Fruit fly (Drosophila melanogaster) whole organism, embryonic: ENCODE data around the gene CG6893.
A peak's percentile ranks its signal among the peaks of the same experiment; 100 is the strongest.

ENCODE experiments used
- Abd-B ChIP-seq: fragments of 200-800 bp; sonication (Bioruptor generic); optimal IDR thresholded peaks from 2 replicates; lab custom pipeline; 2018; ENCODE audit warnings: missing biosample characterization, mild to moderate bottlenecking, missing genetic modification characterization, moderate library complexity
- Ada2b ChIP-seq: fragments of 200-800 bp; sonication (Bioruptor generic); IDR thresholded peaks from 2 replicates; pipeline ENCODE4 v1.3.6; 2022; ENCODE audit warnings: missing biosample characterization, missing genetic modification characterization
- Asciz ChIP-seq: fragments of 200-800 bp; sonication (Bioruptor generic); optimal IDR thresholded peaks from 2 replicates; lab custom pipeline; 2017; ENCODE audit warnings: missing biosample characterization, mild to moderate bottlenecking, missing genetic modification characterization, missing genetic modification reagents
- Bdp1 ChIP-seq: fragments of 200-800 bp; sonication (Bioruptor generic); optimal IDR thresholded peaks from 3 replicates; lab custom pipeline; 2016; ENCODE audit warnings: missing biosample characterization, missing genetic modification characterization
- CG1024 ChIP-seq: fragments of 200-800 bp; sonication (Bioruptor generic); IDR thresholded peaks from 2 replicates; pipeline ENCODE4 v1.3.6; 2022; ENCODE audit warnings: missing biosample characterization, missing genetic modification characterization
- CG10267 ChIP-seq: fragments of 200-800 bp; sonication (Bioruptor generic); optimal IDR thresholded peaks from 2 replicates; lab custom pipeline; 2018; ENCODE audit warnings: missing biosample characterization, mild to moderate bottlenecking, missing genetic modification characterization, moderate library complexity
- CG10979 ChIP-seq: fragments of 200-800 bp; sonication (Bioruptor generic); optimal IDR thresholded peaks from 2 replicates; lab custom pipeline; 2018; ENCODE audit warnings: missing biosample characterization, mild to moderate bottlenecking, missing genetic modification characterization, moderate library complexity
- CG11093 ChIP-seq: fragments of 200-800 bp; sonication (Bioruptor generic); IDR thresholded peaks from 3 replicates; pipeline ENCODE4 v1.3.6; 2022; ENCODE audit warnings: missing biosample characterization, missing genetic modification characterization
- CG12104 ChIP-seq: fragments of 200-800 bp; sonication (Bioruptor generic); optimal IDR thresholded peaks from 3 replicates; lab custom pipeline; 2016; ENCODE audit warnings: missing biosample characterization, missing genetic modification characterization
- CG14050 ChIP-seq: fragments of 200-800 bp; sonication (Bioruptor generic); IDR thresholded peaks from 3 replicates; pipeline ENCODE4 v1.3.6; 2022; ENCODE audit warnings: missing biosample characterization, missing genetic modification characterization
- CG14667 ChIP-seq: fragments of 200-800 bp; sonication (Bioruptor generic); IDR thresholded peaks from 2 replicates; pipeline ENCODE4 v1.3.6; 2022; ENCODE audit warnings: missing biosample characterization, missing genetic modification characterization
- CG15514 ChIP-seq: fragments of 200-800 bp; sonication (Bioruptor generic); optimal IDR thresholded peaks from 3 replicates; lab custom pipeline; 2017; ENCODE audit warnings: missing biosample characterization, missing genetic modification characterization, mild to moderate bottlenecking, moderate library complexity, missing genetic modification reagents
- CG17612 ChIP-seq: fragments of 200-800 bp; sonication (Bioruptor generic); IDR thresholded peaks from 2 replicates; pipeline ENCODE4 v1.3.6; 2022; ENCODE audit warnings: missing biosample characterization, missing genetic modification characterization
- CG18476 ChIP-seq: fragments of 200-800 bp; sonication (Bioruptor generic); optimal IDR thresholded peaks from 2 replicates; lab custom pipeline; 2016; ENCODE audit warnings: missing biosample characterization, mild to moderate bottlenecking, missing genetic modification characterization
- CG2116 ChIP-seq: fragments of 200-800 bp; sonication (Bioruptor generic); optimal IDR thresholded peaks from 3 replicates; lab custom pipeline; 2018; ENCODE audit warnings: missing biosample characterization, mild to moderate bottlenecking, missing genetic modification characterization
- CG2678 ChIP-seq: fragments of 200-800 bp; sonication (Bioruptor generic); optimal IDR thresholded peaks from 3 replicates; lab custom pipeline; 2019; ENCODE audit warnings: missing biosample characterization, mild to moderate bottlenecking, missing genetic modification characterization, moderate library complexity
- CG2712 ChIP-seq: fragments of 200-800 bp; optimal IDR thresholded peaks from 3 replicates; lab custom pipeline; 2019; ENCODE audit warnings: missing biosample characterization, mild to moderate bottlenecking, missing genetic modification characterization, moderate library complexity
- CG3281 ChIP-seq: fragments of 200-800 bp; sonication (Bioruptor generic); optimal IDR thresholded peaks from 3 replicates; lab custom pipeline; 2017; ENCODE audit warnings: missing biosample characterization, mild to moderate bottlenecking, missing genetic modification characterization
- CG4707 ChIP-seq: fragments of 200-800 bp; sonication (Bioruptor generic); optimal IDR thresholded peaks from 2 replicates; lab custom pipeline; 2018; ENCODE audit warnings: missing biosample characterization, mild to moderate bottlenecking, missing genetic modification characterization, moderate library complexity
- CG6254 ChIP-seq: fragments of 200-800 bp; sonication (Bioruptor generic); optimal IDR thresholded peaks from 3 replicates; lab custom pipeline; 2017; ENCODE audit warnings: mild to moderate bottlenecking, missing biosample characterization, missing genetic modification reagents, missing genetic modification characterization
- CG6689 ChIP-seq: fragments of 200-800 bp; sonication (Bioruptor generic); IDR thresholded peaks from 2 replicates; pipeline ENCODE4 v1.3.6; 2022; ENCODE audit warnings: missing biosample characterization, missing genetic modification characterization
- CG7357 ChIP-seq: fragments of 200-800 bp; sonication (Bioruptor generic); IDR thresholded peaks from 3 replicates; pipeline ENCODE4 v1.3.6; 2022; ENCODE audit warnings: missing biosample characterization, missing genetic modification characterization
- CG7372 ChIP-seq: fragments of 200-800 bp; sonication (Bioruptor generic); IDR thresholded peaks from 2 replicates; pipeline ENCODE4 v1.3.6; 2022; ENCODE audit warnings: missing biosample characterization, missing genetic modification characterization
- CG9437 ChIP-seq: fragments of 200-800 bp; sonication (Bioruptor generic); optimal IDR thresholded peaks from 2 replicates; lab custom pipeline; 2018; ENCODE audit warnings: missing biosample characterization, mild to moderate bottlenecking, missing genetic modification characterization
- Hr39 ChIP-seq: fragments of >200 bp; optimal IDR thresholded peaks from 2 replicates; lab custom pipeline; 2017
- Med ChIP-seq: fragments of 200-800 bp; sonication (Bioruptor generic); peaks from one replicate; lab custom pipeline; 2016; ENCODE audit warnings: missing biosample characterization, missing genetic modification characterization, mild to moderate bottlenecking, inconsistent platforms, moderate library complexity
- NfI ChIP-seq: fragments of 200-800 bp; sonication (Bioruptor generic); optimal IDR thresholded peaks from 3 replicates; lab custom pipeline; 2018; ENCODE audit warnings: missing biosample characterization, mild to moderate bottlenecking, missing genetic modification characterization, moderate library complexity
- Opbp ChIP-seq: fragments of 200-800 bp; sonication (Bioruptor generic); IDR thresholded peaks from 3 replicates; pipeline ENCODE4 v1.3.6; 2022; ENCODE audit warnings: missing biosample characterization, missing genetic modification characterization; ENCODE audit not compliant: partially characterized antibody
- Rfx ChIP-seq: fragments of 200-800 bp; sonication (Bioruptor generic); IDR thresholded peaks from 2 replicates; pipeline ENCODE4 v1.3.6; 2022; ENCODE audit warnings: missing biosample characterization, missing genetic modification characterization
- Scr ChIP-seq: fragments of 200-800 bp; sonication (Bioruptor generic); IDR thresholded peaks from 2 replicates; pipeline ENCODE4 v1.3.6; 2022; ENCODE audit warnings: missing biosample characterization, missing genetic modification characterization; ENCODE audit not compliant: partially characterized antibody
- Sry-δ ChIP-seq: fragments of 200-800 bp; sonication (Bioruptor generic); optimal IDR thresholded peaks from 2 replicates; lab custom pipeline; 2016; ENCODE audit warnings: missing biosample characterization, missing genetic modification characterization
- bab2 ChIP-seq: fragments of 200-800 bp; sonication (Bioruptor generic); optimal IDR thresholded peaks from 2 replicates; lab custom pipeline; 2016; ENCODE audit warnings: missing biosample characterization, missing genetic modification characterization
- bigmax ChIP-seq: fragments of 200-800 bp; sonication (Bioruptor generic); optimal IDR thresholded peaks from 2 replicates; lab custom pipeline; 2018; ENCODE audit warnings: missing biosample characterization, mild to moderate bottlenecking, missing genetic modification characterization
- cato ChIP-seq: fragments of 200-800 bp; sonication (Bioruptor generic); optimal IDR thresholded peaks from 2 replicates; lab custom pipeline; 2016; ENCODE audit warnings: missing biosample characterization, missing genetic modification characterization, borderline replicate concordance
- crc ChIP-seq: fragments of 200-800 bp; sonication (Bioruptor generic); optimal IDR thresholded peaks from 2 replicates; lab custom pipeline; 2016; ENCODE audit warnings: missing biosample characterization, missing genetic modification characterization
- crol ChIP-seq: fragments of 200-800 bp; sonication (Bioruptor generic); IDR thresholded peaks from 2 replicates; pipeline ENCODE4 v1.3.6; 2022; ENCODE audit warnings: missing biosample characterization, missing genetic modification characterization
- disco-r ChIP-seq: fragments of 200-800 bp; sonication (Bioruptor generic); optimal IDR thresholded peaks from 2 replicates; lab custom pipeline; 2016; ENCODE audit warnings: missing biosample characterization, missing genetic modification characterization
- dm ChIP-seq: fragments of 200-800 bp; sonication (Bioruptor generic); optimal IDR thresholded peaks from 3 replicates; lab custom pipeline; 2016; ENCODE audit warnings: missing biosample characterization, missing genetic modification characterization
- dysf ChIP-seq: fragments of 200-800 bp; sonication (Bioruptor generic); IDR thresholded peaks from 3 replicates; pipeline ENCODE4 v1.3.6; 2022; ENCODE audit warnings: missing biosample characterization, missing genetic modification characterization
- eyg ChIP-seq: fragments of 200-800 bp; sonication (Bioruptor generic); optimal IDR thresholded peaks from 3 replicates; lab custom pipeline; 2016; ENCODE audit warnings: missing biosample characterization, missing genetic modification characterization
- gsb-n ChIP-seq: fragments of 200-800 bp; sonication (Bioruptor generic); optimal IDR thresholded peaks from 3 replicates; lab custom pipeline; 2018; ENCODE audit warnings: missing biosample characterization, mild to moderate bottlenecking, missing genetic modification characterization
- ham ChIP-seq: fragments of 200-800 bp; sonication (Bioruptor generic); IDR thresholded peaks from 2 replicates; pipeline ENCODE4 v1.3.6; 2022; ENCODE audit warnings: missing biosample characterization, missing genetic modification characterization
- ind ChIP-seq: fragments of 200-800 bp; sonication (Bioruptor generic); optimal IDR thresholded peaks from 3 replicates; lab custom pipeline; 2016; ENCODE audit warnings: missing biosample characterization, missing genetic modification characterization
- lab ChIP-seq: fragments of 200-800 bp; sonication (Bioruptor generic); optimal IDR thresholded peaks from 3 replicates; lab custom pipeline; 2017; ENCODE audit warnings: missing biosample characterization, missing genetic modification characterization, mild to moderate bottlenecking, moderate library complexity, missing genetic modification reagents
- lmd ChIP-seq: fragments of 200-800 bp; sonication (Bioruptor generic); IDR thresholded peaks from 2 replicates; pipeline ENCODE4 v1.3.6; 2022; ENCODE audit warnings: missing biosample characterization, missing genetic modification characterization
- lov ChIP-seq, 2 experiments: fragments of 200-800 bp in 1 of 2; fragments of >200 bp in 1 of 2; sonication (Bioruptor generic) in 1 of 2; IDR thresholded peaks in 1 of 2; optimal IDR thresholded peaks in 1 of 2; 2 replicates in 1 of 2; 3 replicates in 1 of 2; pipeline versions ENCODE4 v1.3.6 to Lab custom; 2017 to 2022; ENCODE audit warnings: missing biosample characterization in 1 of 2, missing genetic modification characterization in 1 of 2
- nom ChIP-seq: fragments of 200-800 bp; sonication (Bioruptor generic); optimal IDR thresholded peaks from 2 replicates; lab custom pipeline; 2017; ENCODE audit warnings: missing biosample characterization, missing genetic modification characterization, mild to moderate bottlenecking, moderate library complexity, missing genetic modification reagents
- org-1 ChIP-seq: fragments of 200-800 bp; sonication (Bioruptor generic); optimal IDR thresholded peaks from 2 replicates; lab custom pipeline; 2017; ENCODE audit warnings: missing biosample characterization, missing genetic modification characterization
- scrt ChIP-seq: fragments of 200-800 bp; sonication (Bioruptor generic); optimal IDR thresholded peaks from 2 replicates; lab custom pipeline; 2018; ENCODE audit warnings: missing biosample characterization, mild to moderate bottlenecking, missing genetic modification characterization, moderate library complexity
- vvl ChIP-seq: fragments of 200-800 bp; sonication (Bioruptor generic); IDR thresholded peaks from 2 replicates; pipeline ENCODE4 v1.3.6; 2022; ENCODE audit warnings: missing biosample characterization, missing genetic modification characterization

The CG6893 gene

dm6 chr3L:18675363-18675866 is 18.6 kb upstream of the CG6893 start, which contains the start of the genes GNBP2 and GNBP1 (continued):
- TF ChIP-seq CG12104 (GFP tag; lab: Kevin White, UChicago) = no peak
- TF ChIP-seq crc (GFP tag; lab: Kevin White, UChicago) = no peak
- peak; percentile 59 for TF ChIP-seq CG10979 (tag; lab: Kevin White, UChicago)
- peak; percentile 79; the same call in 2 of the 3 replicates for TF ChIP-seq dysf (GFP tag; lab: Robert Waterston, UW)
- peak; percentile 51 for TF ChIP-seq CG3281 (GFP tag; lab: Kevin White, UChicago)
- TF ChIP-seq crol (GFP tag; lab: Robert Waterston, UW) = no peak
- peak; percentile 16 for TF ChIP-seq org-1 (GFP tag; lab: Kevin White, UChicago)
- no peak for TF ChIP-seq cato
- peak; percentile 51 for TF ChIP-seq gsb-n (tag; lab: Kevin White, UChicago)
- TF ChIP-seq CG2116 (GFP tag; lab: Kevin White, UChicago) = peak; percentile 0
- TF ChIP-seq CG14050 (GFP tag; lab: Robert Waterston, UW) = peak; percentile 24; the same call in 1 of the 3 replicates
- peak; percentile 50 for TF ChIP-seq CG10267
- no peak for TF ChIP-seq Scr (GFP tag; lab: Robert Waterston, UW)
- peak; percentile 10 for TF ChIP-seq scrt (GFP tag; lab: Kevin White, UChicago)
- peak; percentile 18 for TF ChIP-seq CG6254
- TF ChIP-seq Rfx (GFP tag; lab: Robert Waterston, UW) = peak; percentile 76
- TF ChIP-seq CG4707 = no peak
- no peak; the same call in 2 of the 3 replicates for TF ChIP-seq CG11093 (GFP tag; lab: Robert Waterston, UW)
- no peak for TF ChIP-seq Hr39 (lab: Kevin White, UChicago)
- peak; percentile 39 for TF ChIP-seq CG9437 (GFP tag; lab: Kevin White, UChicago)
- TF ChIP-seq eyg (GFP tag; lab: Kevin White, UChicago) = no peak
- no peak for TF ChIP-seq CG1024 (GFP tag; lab: Robert Waterston, UW)
- TF ChIP-seq CG14667 (GFP tag; lab: Robert Waterston, UW) = peak; percentile 53; the same call in 1 of the 2 replicates
- peak; percentile 50; the same call in 1 of the 2 replicates for TF ChIP-seq CG7372 (GFP tag; lab: Robert Waterston, UW)
- TF ChIP-seq Asciz (GFP tag; lab: Kevin White, UChicago) = peak; percentile 32
- peak; percentile 39 for TF ChIP-seq Abd-B (GFP tag; lab: Kevin White, UChicago)
- no peak for TF ChIP-seq CG17612 (GFP tag; lab: Robert Waterston, UW)
- peak; percentile 87 for TF ChIP-seq CG2678 (tag; lab: Kevin White, UChicago)
- no peak for TF ChIP-seq Opbp
- TF ChIP-seq Sry-δ = no peak
- TF ChIP-seq Ada2b = peak; percentile 50; the same call in 1 of the 2 replicates
- no peak for TF ChIP-seq dm (GFP tag; lab: Kevin White, UChicago)
- no peak for TF ChIP-seq bab2 (GFP tag; lab: Kevin White, UChicago)
- no peak for TF ChIP-seq ham
- no peak for TF ChIP-seq disco-r (GFP tag; lab: Kevin White, UChicago)
- no peak for TF ChIP-seq lov (optimal IDR thresholded peaks at IDR 0.05; lab: Kevin White, UChicago)
- TF ChIP-seq lov (GFP tag; IDR thresholded peaks at IDR 0.05; lab: Robert Waterston, UW) = no peak
- no peak for TF ChIP-seq bigmax
- peak; percentile 52 for TF ChIP-seq nom (GFP tag; lab: Kevin White, UChicago)
- peak; percentile 70 for TF ChIP-seq lmd (GFP tag; lab: Robert Waterston, UW)
- TF ChIP-seq Med (GFP tag; lab: Kevin White, UChicago) = peak; percentile 33
- no peak for TF ChIP-seq Bdp1 (GFP tag; lab: Kevin White, UChicago)
- peak; percentile 16 for TF ChIP-seq ind (GFP tag; lab: Kevin White, UChicago)
- TF ChIP-seq CG2712 = peak; percentile 70
- peak; percentile 79 for TF ChIP-seq lab
- peak; percentile 84 for TF ChIP-seq vvl (GFP tag; lab: Robert Waterston, UW)
- TF ChIP-seq NfI = peak; percentile 0
- TF ChIP-seq CG6689 (GFP tag; lab: Robert Waterston, UW) = peak; percentile 67
- 0 out of 3 replicates have a peak, but pooled peaks have one; percentile 58 for TF ChIP-seq CG7357 (GFP tag; lab: Robert Waterston, UW)
- TF ChIP-seq CG18476 = peak; percentile 22
- TF ChIP-seq CG15514 (GFP tag; lab: Kevin White, UChicago) = peak; percentile 40
